Worm (Caenorhabditis elegans) whole organism, L1 larva: ENCODE measurements around the gene sds-22.

Experiments
- alr-1 ChIP-seq: fragments of 200-800 bp; sonication (Bioruptor generic); optimal IDR thresholded peaks from 2 replicates; lab custom pipeline; 2018; ENCODE audit warnings: borderline replicate concordance, mild to moderate bottlenecking, missing genetic modification characterization, missing compliant biosample characterization
- aly-2 ChIP-seq: fragments of 150-350 bp; optimal IDR thresholded peaks from 2 replicates; lab custom pipeline; 2014; ENCODE audit warnings: missing biosample characterization, missing genetic modification characterization
- ama-1 ChIP-seq: fragments of 150-350 bp; optimal IDR thresholded peaks from 2 replicates; lab custom pipeline; 2014
- blmp-1 ChIP-seq: fragments of 150-350 bp; optimal IDR thresholded peaks from 2 replicates; lab custom pipeline; 2014; ENCODE audit warnings: missing biosample characterization, missing genetic modification characterization
- dpl-1 ChIP-seq, 3 experiments: fragments of 150-350 bp in 2 of 3; sonication (generic microtip) in 1 of 3; optimal IDR thresholded peaks; 2 replicates each; lab custom pipeline; 2014 to 2017; ENCODE audit warnings: missing biosample characterization in 3 of 3, missing genetic modification characterization in 3 of 3, missing genetic modification reagents in 3 of 3
- lsy-2 ChIP-seq, 2 experiments: fragments of 150-350 bp; optimal IDR thresholded peaks; 2 replicates each; lab custom pipeline; 2014; ENCODE audit warnings: missing biosample characterization in 2 of 2, missing genetic modification characterization in 2 of 2
- mep-1 ChIP-seq: fragments of 150-350 bp; optimal IDR thresholded peaks from 2 replicates; lab custom pipeline; 2014; ENCODE audit warnings: missing biosample characterization, missing genetic modification characterization
- nhr-11 ChIP-seq: fragments of 150-350 bp; optimal IDR thresholded peaks from 2 replicates; lab custom pipeline; 2014; ENCODE audit warnings: missing biosample characterization, missing genetic modification characterization
- nhr-28 ChIP-seq: fragments of 150-350 bp; optimal IDR thresholded peaks from 2 replicates; lab custom pipeline; 2014; ENCODE audit warnings: missing biosample characterization, missing genetic modification characterization
- nhr-76 ChIP-seq: sonication (generic microtip); optimal IDR thresholded peaks from 2 replicates; lab custom pipeline; 2017; ENCODE audit warnings: missing biosample characterization, missing genetic modification characterization
- pag-3 ChIP-seq: sonication (generic microtip); optimal IDR thresholded peaks from 2 replicates; lab custom pipeline; 2017; ENCODE audit warnings: missing genetic modification characterization, mild to moderate bottlenecking, missing compliant biosample characterization, antibody characterized with exemption, borderline replicate concordance; ENCODE audit not compliant: insufficient read depth
- ztf-11 ChIP-seq, 2 experiments: sonication (generic microtip); optimal IDR thresholded peaks; 2 replicates each; lab custom pipeline; 2016 to 2017; ENCODE audit warnings: missing genetic modification characterization in 2 of 2, missing biosample characterization in 1 of 2, missing compliant biosample characterization in 1 of 2
- ztf-4 ChIP-seq: fragments of 150-350 bp; optimal IDR thresholded peaks from 2 replicates; lab custom pipeline; 2014; ENCODE audit warnings: missing biosample characterization, missing genetic modification characterization

DNA sequence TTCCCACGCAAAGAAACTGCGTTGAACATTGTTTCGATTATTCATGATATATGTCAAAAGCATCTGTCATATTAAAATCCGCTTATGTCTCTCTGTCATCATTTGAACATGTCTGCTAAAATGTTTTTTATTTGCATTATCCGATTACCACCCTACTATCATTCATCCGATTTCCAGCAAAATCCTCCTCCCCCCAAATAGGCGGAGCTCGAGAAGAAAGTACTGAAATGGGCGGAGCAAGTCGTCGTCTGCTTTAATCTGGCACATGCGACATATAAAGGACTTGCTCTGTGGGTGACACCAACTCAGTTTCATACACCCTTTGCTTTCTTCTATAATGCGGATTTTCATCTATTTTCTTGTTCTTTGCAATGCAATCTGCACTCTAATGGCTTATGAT is 26.1 kb upstream of the sds-22 start, which contains the start of gene T09A5.14:
- no peak for TF ChIP-seq mep-1 (tag; lab: Kevin White, UChicago)
- TF ChIP-seq dpl-1 (GFP tag; optimal IDR thresholded peaks at IDR 0.05; lab: Kevin White, UChicago), result no peak
- TF ChIP-seq ztf-4 (tag; lab: Kevin White, UChicago), result no peak
- TF ChIP-seq nhr-28, result no peak
- TF ChIP-seq ama-1 (lab: Kevin White, UChicago), result no peak
- TF ChIP-seq blmp-1 (tag; lab: Kevin White, UChicago), result no peak
- TF ChIP-seq lsy-2 (tag; optimal IDR thresholded peaks at IDR 0.05; lab: Kevin White, UChicago), result no peak
- no peak for TF ChIP-seq alr-1 (tag; lab: Kevin White, UChicago)
- TF ChIP-seq ztf-11 (tag; optimal IDR thresholded peaks at IDR 0.05; lab: Kevin White, UChicago), result no peak
- TF ChIP-seq aly-2, result no peak
- no peak for TF ChIP-seq nhr-76 (tag; lab: Kevin White, UChicago)
- TF ChIP-seq nhr-11 (tag; lab: Kevin White, UChicago), result no peak
- no peak for TF ChIP-seq pag-3 (tag; lab: Kevin White, UChicago)
